Worm (Caenorhabditis elegans) whole organism, L1 larva: ENCODE measurements around the gene F08B12.11.

Experiments
- elt-3 ChIP-seq, 6 experiments: fragments of 150-350 bp in 1 of 6; sonication (generic microtip); optimal IDR thresholded peaks; 2 replicates each; lab custom pipeline; 2017 to 2018; ENCODE audit warnings: missing biosample characterization in 6 of 6, missing genetic modification characterization in 6 of 6, inconsistent platforms in 1 of 6
- sup-37 ChIP-seq: fragments of 200-800 bp; sonication (Bioruptor generic); optimal IDR thresholded peaks from 2 replicates; lab custom pipeline; 2018; ENCODE audit warnings: mild to moderate bottlenecking, missing genetic modification characterization, missing compliant biosample characterization
- ztf-11 ChIP-seq, 2 experiments: sonication (generic microtip); optimal IDR thresholded peaks; 2 replicates each; lab custom pipeline; 2016 to 2017; ENCODE audit warnings: missing genetic modification characterization in 2 of 2, missing biosample characterization in 1 of 2, missing compliant biosample characterization in 1 of 2
- ztf-4 ChIP-seq: fragments of 150-350 bp; optimal IDR thresholded peaks from 2 replicates; lab custom pipeline; 2014; ENCODE audit warnings: missing biosample characterization, missing genetic modification characterization

- TF ChIP-seq elt-3 (tag; optimal IDR thresholded peaks at IDR 0.05; lab: Kevin White, UChicago) (no peak), sup-37 (GFP tag; lab: Kevin White, UChicago) (no peak), ztf-11 (tag; optimal IDR thresholded peaks at IDR 0.05; lab: Kevin White, UChicago) (no peak), ztf-4 (tag; lab: Kevin White, UChicago) (no peak)
Observed at ce11 chrX:11346155-11346554, 38.7 kb upstream of the F08B12.11 start, which contains the start of gene oct-2.
